Worm (Caenorhabditis elegans): ENCODE data around the gene gst-12.
A peak's percentile ranks its signal among the peaks of the same experiment; 100 is the strongest.

Gene gst-12

DNA sequence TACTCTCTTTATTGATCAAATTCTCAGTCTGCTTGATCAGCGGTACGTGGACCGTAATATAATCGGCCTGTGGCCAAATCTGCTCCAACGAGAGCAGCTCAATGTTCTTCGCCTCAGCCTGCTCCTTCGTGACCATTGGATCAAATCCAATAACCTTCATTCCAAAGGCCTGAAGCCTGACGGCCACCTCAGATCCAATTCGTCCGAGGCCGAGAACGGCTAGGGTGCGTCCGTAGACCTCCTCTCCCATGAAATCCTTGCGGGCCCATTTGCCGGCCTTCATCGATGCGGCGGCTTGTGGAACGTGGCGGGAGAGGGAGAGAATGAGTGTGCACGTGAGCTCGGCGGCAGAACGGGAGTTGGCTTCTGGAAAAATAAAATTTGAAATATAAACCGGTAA lies 19.6 kb upstream of the gst-12 start:
- TF ChIP-seq hlh-26 (GFP tag; conservative IDR thresholded peaks at IDR 0.05) (no peak), egrh-3 (GFP tag; IDR thresholded peaks at IDR 0.05) (peak; percentile 36; the same call in 1 of the 2 replicates), nfya-1 (tag; optimal IDR thresholded peaks at IDR 0.05; ENCODE audit: borderline replicate concordance, insufficient read depth) (no peak), nhr-179 (tag; optimal IDR thresholded peaks at IDR 0.05) (no peak), zfh-2 (GFP tag; conservative IDR thresholded peaks at IDR 0.05) (peak; percentile 50; the same call in 1 of the 2 replicates), egl-44 (GFP tag; IDR thresholded peaks at IDR 0.05) (no peak), ceh-79 (tag; optimal IDR thresholded peaks at IDR 0.05) (no peak), ceh-40 (GFP tag; IDR thresholded peaks at IDR 0.05) (no peak), ceh-100 (GFP tag; IDR thresholded peaks at IDR 0.05) (no peak), ztf-28 (GFP tag; IDR thresholded peaks at IDR 0.05) (no peak)

DNA sequence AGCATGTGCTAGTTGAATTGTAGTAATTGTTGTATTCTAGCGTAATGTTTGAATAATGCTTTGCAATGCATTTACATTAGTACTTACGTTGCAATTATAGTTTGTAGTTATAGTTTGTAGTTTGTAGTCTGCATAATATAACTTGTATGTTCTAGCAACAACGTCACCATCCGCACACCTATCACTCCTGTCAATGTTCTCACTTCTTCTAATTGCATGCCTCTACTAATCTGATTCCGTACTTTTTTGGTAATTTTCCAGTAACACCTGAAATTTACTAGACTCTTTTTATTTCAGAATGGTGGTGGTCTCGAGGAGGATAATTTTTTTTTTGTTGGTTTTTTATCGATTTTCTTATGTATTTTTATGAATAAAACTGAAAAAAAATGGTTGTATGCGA lies 18.7 kb upstream of the gst-12 start:
- TF ChIP-seq attf-3 (GFP tag; conservative IDR thresholded peaks at IDR 0.05) (no peak), Y53G8AR.9 (GFP tag; conservative IDR thresholded peaks at IDR 0.05) (peak; percentile 67), K11D2.4 (GFP tag; IDR thresholded peaks at IDR 0.05) (0 out of 2 replicates have a peak, but pooled peaks have one; percentile 11), let-526 (GFP tag; IDR thresholded peaks at IDR 0.05) (no peak), Y56A3A.18 (GFP tag; IDR thresholded peaks at IDR 0.05) (0 out of 2 replicates have a peak, but pooled peaks have one; percentile 38), nhr-27 (tag; optimal IDR thresholded peaks at IDR 0.05) (no peak), ztf-6 (GFP tag; IDR thresholded peaks at IDR 0.05) (no peak), sdz-38 (tag; optimal IDR thresholded peaks at IDR 0.05) (no peak), bed-1 (GFP tag; IDR thresholded peaks at IDR 0.05) (no peak), F33H1.4 (GFP tag; IDR thresholded peaks at IDR 0.05) (no peak), dox-1 (GFP tag; IDR thresholded peaks at IDR 0.05) (no peak)

DNA sequence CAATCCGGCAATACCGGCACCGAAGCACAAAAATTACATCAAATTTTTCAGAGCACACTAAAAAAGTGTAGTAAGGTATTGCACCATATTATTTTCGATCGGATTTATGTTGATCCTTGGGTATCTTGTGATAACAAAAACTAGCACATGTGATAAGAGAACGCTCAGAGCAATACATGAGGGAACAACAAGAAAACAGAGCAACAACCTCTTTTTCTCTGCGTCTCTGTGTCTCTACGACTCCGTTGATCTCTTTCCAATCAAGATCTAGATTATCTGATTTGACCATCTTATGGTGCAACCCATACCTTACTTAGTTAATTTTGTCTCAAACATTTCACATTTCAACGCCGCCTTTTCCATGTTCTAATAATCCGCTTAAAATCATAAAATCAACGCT lies 14.4 kb upstream of the gst-12 start, which contains the start of gene tag-10:
Gene tag-10, plus strand, starts transcription at position 347 of the 400 bp plus-strand sequence.
- TF ChIP-seq ztf-6 (GFP tag; IDR thresholded peaks at IDR 0.05), result no peak
- TF ChIP-seq lsl-1 (GFP tag; optimal IDR thresholded peaks at IDR 0.05), result no peak
- no peak for TF ChIP-seq sdz-38 (tag; optimal IDR thresholded peaks at IDR 0.05)
- no peak for TF ChIP-seq repo-1 (tag; optimal IDR thresholded peaks at IDR 0.05)
- no peak for TF ChIP-seq pha-4 (tag; optimal IDR thresholded peaks at IDR 0.05)
- no peak for TF ChIP-seq Y53G8AR.9 (GFP tag; conservative IDR thresholded peaks at IDR 0.05)
- no peak for TF ChIP-seq B0035.1 (tag; optimal IDR thresholded peaks at IDR 0.05)
- TF ChIP-seq F33H1.4 (GFP tag; IDR thresholded peaks at IDR 0.05), result no peak
- TF ChIP-seq sptf-2 (GFP tag; optimal IDR thresholded peaks at IDR 0.05), result no peak
- no peak for TF ChIP-seq nfyb-1 (GFP tag; IDR thresholded peaks at IDR 0.05)
- TF ChIP-seq F49E8.2 (tag; optimal IDR thresholded peaks at IDR 0.05; ENCODE audit: insufficient read depth), result no peak
- TF ChIP-seq ceh-91 (GFP tag; IDR thresholded peaks at IDR 0.05), result no peak

DNA sequence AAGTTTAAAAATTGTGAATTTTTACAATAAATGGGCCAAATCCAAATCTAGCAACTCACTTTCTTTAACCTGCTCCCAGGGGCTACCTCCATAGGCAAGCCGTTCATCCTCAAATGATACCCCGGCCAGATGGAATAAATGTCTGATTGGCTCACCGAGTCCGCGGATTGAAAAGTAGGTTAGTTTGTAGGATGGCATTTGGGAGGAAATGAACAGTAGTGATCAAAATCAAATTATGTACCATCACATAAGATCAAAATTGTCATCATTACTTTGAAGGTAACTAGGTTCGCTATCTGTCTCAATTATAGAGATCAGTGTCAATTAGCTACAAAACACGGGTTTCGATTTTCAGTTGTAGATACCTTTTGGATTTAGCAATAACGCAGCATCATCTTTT lies 12.8 kb upstream of the gst-12 start, which contains the start of the genes gst-17 and gst-18:
Gene gst-17, minus strand, starts transcription at position 101 of the 400 bp plus-strand sequence.
Gene gst-18, minus strand, starts transcription at position 198 of the 400 bp plus-strand sequence.
- TF ChIP-seq nhr-179 (tag; optimal IDR thresholded peaks at IDR 0.05) (no peak), ztf-28 (GFP tag; IDR thresholded peaks at IDR 0.05) (no peak), F55B11.4 (tag; optimal IDR thresholded peaks at IDR 0.05; ENCODE audit: borderline replicate concordance, insufficient read depth) (no peak), C06A6.2 (GFP tag; conservative IDR thresholded peaks at IDR 0.05) (no peak), F57C9.4 (tag; optimal IDR thresholded peaks at IDR 0.05) (no peak), ccch-3 (GFP tag; optimal IDR thresholded peaks at IDR 0.05) (no peak), nhr-120 (GFP tag; IDR thresholded peaks at IDR 0.05) (no peak), sptf-2 (GFP tag; optimal IDR thresholded peaks at IDR 0.05) (no peak), sdz-38 (tag; optimal IDR thresholded peaks at IDR 0.05) (no peak), athp-1 (tag; optimal IDR thresholded peaks at IDR 0.05) (no peak), mcd-1 (GFP tag; IDR thresholded peaks at IDR 0.05) (no peak), tbx-9 (tag; optimal IDR thresholded peaks at IDR 0.05; ENCODE audit: borderline replicate concordance) (no peak), snpc-3.4 (tag; optimal IDR thresholded peaks at IDR 0.05) (no peak), F49E8.2 (tag; optimal IDR thresholded peaks at IDR 0.05; ENCODE audit: insufficient read depth) (no peak), F22D6.2 (tag; optimal IDR thresholded peaks at IDR 0.05) (no peak), dpl-1 (GFP tag; optimal IDR thresholded peaks at IDR 0.05) (no peak)
